Fruit fly (Drosophila melanogaster) whole organism, embryonic: ENCODE measurements around the gene CG13138.

Experiments used
- B-H1 ChIP-seq: fragments of 200-800 bp; sonication (Bioruptor generic); IDR thresholded peaks from 3 replicates; pipeline ENCODE4 v1.3.6; 2022; ENCODE audit warnings: missing biosample characterization, missing genetic modification characterization
- BEAF-32 ChIP-seq: fragments of 200-800 bp; sonication (Bioruptor generic); optimal IDR thresholded peaks from 3 replicates; lab custom pipeline; 2017; ENCODE audit warnings: missing biosample characterization, missing genetic modification characterization, mild to moderate bottlenecking, moderate library complexity, missing genetic modification reagents
- Bgb ChIP-seq: fragments of 200-800 bp; sonication (Bioruptor generic); IDR thresholded peaks from 2 replicates; pipeline ENCODE4 v1.3.6; 2022; ENCODE audit warnings: missing biosample characterization, missing genetic modification characterization; ENCODE audit not compliant: partially characterized antibody
- CG10267 ChIP-seq: fragments of 200-800 bp; sonication (Bioruptor generic); optimal IDR thresholded peaks from 2 replicates; lab custom pipeline; 2018; ENCODE audit warnings: missing biosample characterization, mild to moderate bottlenecking, missing genetic modification characterization, moderate library complexity
- CG11456 ChIP-seq: fragments of 200-800 bp; sonication (Bioruptor generic); IDR thresholded peaks from 3 replicates; pipeline ENCODE4 v1.3.6; 2022; ENCODE audit warnings: missing biosample characterization, missing genetic modification characterization
- CG12155 ChIP-seq: fragments of 200-800 bp; sonication (Bioruptor generic); optimal IDR thresholded peaks from 3 replicates; lab custom pipeline; 2016; ENCODE audit warnings: missing biosample characterization, missing genetic modification characterization
- CG12769 ChIP-seq: fragments of 200-800 bp; sonication (Bioruptor generic); optimal IDR thresholded peaks from 2 replicates; lab custom pipeline; 2019; ENCODE audit warnings: missing biosample characterization, mild to moderate bottlenecking, missing genetic modification characterization, moderate library complexity
- CG17186 ChIP-seq: fragments of 200-800 bp; sonication (Bioruptor generic); optimal IDR thresholded peaks from 3 replicates; lab custom pipeline; 2017; ENCODE audit warnings: missing biosample characterization, missing genetic modification reagents, missing genetic modification characterization
- CG17802 ChIP-seq: fragments of 200-800 bp; sonication (Bioruptor generic); optimal IDR thresholded peaks from 2 replicates; lab custom pipeline; 2018; ENCODE audit warnings: missing biosample characterization, mild to moderate bottlenecking, missing genetic modification characterization, moderate library complexity
- CG2129 ChIP-seq: fragments of 200-800 bp; sonication (Bioruptor generic); IDR thresholded peaks from 2 replicates; pipeline ENCODE4 v1.3.6; 2022; ENCODE audit warnings: missing biosample characterization, missing genetic modification characterization; ENCODE audit not compliant: partially characterized antibody
- CG2678 ChIP-seq: fragments of 200-800 bp; sonication (Bioruptor generic); optimal IDR thresholded peaks from 3 replicates; lab custom pipeline; 2019; ENCODE audit warnings: missing biosample characterization, mild to moderate bottlenecking, missing genetic modification characterization, moderate library complexity
- CG30020 ChIP-seq: fragments of 200-800 bp; optimal IDR thresholded peaks from 2 replicates; lab custom pipeline; 2019; ENCODE audit warnings: missing biosample characterization, mild to moderate bottlenecking, missing genetic modification characterization, moderate library complexity
- CG31365 ChIP-seq: fragments of 200-800 bp; sonication (Bioruptor generic); optimal IDR thresholded peaks from 2 replicates; lab custom pipeline; 2018; ENCODE audit warnings: missing biosample characterization, mild to moderate bottlenecking, missing genetic modification characterization
- CG3281 ChIP-seq: fragments of 200-800 bp; sonication (Bioruptor generic); optimal IDR thresholded peaks from 3 replicates; lab custom pipeline; 2017; ENCODE audit warnings: missing biosample characterization, mild to moderate bottlenecking, missing genetic modification characterization
- CG4404 ChIP-seq: fragments of 200-800 bp; sonication (Bioruptor generic); IDR thresholded peaks from 2 replicates; pipeline ENCODE4 v1.3.6; 2022; ENCODE audit warnings: missing biosample characterization, missing genetic modification characterization
- CG4820 ChIP-seq: fragments of 200-800 bp; sonication (Bioruptor generic); optimal IDR thresholded peaks from 3 replicates; lab custom pipeline; 2016; ENCODE audit warnings: missing biosample characterization, missing genetic modification characterization
- CG7556 ChIP-seq: fragments of 200-800 bp; sonication (Bioruptor generic); optimal IDR thresholded peaks from 2 replicates; lab custom pipeline; 2017; ENCODE audit warnings: missing biosample characterization, mild to moderate bottlenecking, missing genetic modification characterization
- CG8290 ChIP-seq, 3 experiments: fragments of 200-800 bp; sonication (Bioruptor generic); optimal IDR thresholded peaks; 2 replicates each; lab custom pipeline; 2016 to 2019; ENCODE audit warnings: missing biosample characterization in 3 of 3, missing genetic modification characterization in 3 of 3, mild to moderate bottlenecking in 2 of 3, moderate library complexity in 1 of 3
- CG8478 ChIP-seq: fragments of >200 bp; optimal IDR thresholded peaks from 2 replicates; lab custom pipeline; 2018
- CG8924 ChIP-seq: fragments of 200-800 bp; optimal IDR thresholded peaks from 3 replicates; lab custom pipeline; 2019; ENCODE audit warnings: missing biosample characterization, mild to moderate bottlenecking, missing genetic modification characterization, moderate library complexity
- CG9932 ChIP-seq: fragments of 200-800 bp; sonication (Bioruptor generic); IDR thresholded peaks from 2 replicates; pipeline ENCODE4 v1.3.6; 2022; ENCODE audit warnings: missing biosample characterization, missing genetic modification characterization
- Dp ChIP-seq: fragments of 200-800 bp; sonication (Bioruptor generic); optimal IDR thresholded peaks from 2 replicates; lab custom pipeline; 2018; ENCODE audit warnings: missing biosample characterization, mild to moderate bottlenecking, missing genetic modification characterization, moderate library complexity
- Drgx ChIP-seq: fragments of 200-800 bp; sonication (Bioruptor generic); IDR thresholded peaks from 2 replicates; pipeline ENCODE4 v1.3.6; 2022; ENCODE audit warnings: missing biosample characterization, missing genetic modification characterization
- Fer2 ChIP-seq: fragments of 200-800 bp; sonication (Bioruptor generic); optimal IDR thresholded peaks from 2 replicates; lab custom pipeline; 2018; ENCODE audit warnings: missing biosample characterization, mild to moderate bottlenecking, missing genetic modification characterization, moderate library complexity
- Fer3 ChIP-seq: fragments of 200-800 bp; sonication (Bioruptor generic); optimal IDR thresholded peaks from 2 replicates; lab custom pipeline; 2018; ENCODE audit warnings: missing biosample characterization, mild to moderate bottlenecking, missing genetic modification characterization, moderate library complexity
- H2.0 ChIP-seq: fragments of 200-800 bp; sonication (Bioruptor generic); IDR thresholded peaks from 2 replicates; pipeline ENCODE4 v1.3.6; 2022; ENCODE audit warnings: missing biosample characterization, missing genetic modification characterization
- Hsf ChIP-seq: fragments of 200-800 bp; sonication (Bioruptor generic); optimal IDR thresholded peaks from 3 replicates; lab custom pipeline; 2016; ENCODE audit warnings: missing biosample characterization, missing genetic modification characterization
- Kr ChIP-seq: fragments of 200-800 bp; sonication (Bioruptor generic); optimal IDR thresholded peaks from 2 replicates; lab custom pipeline; 2017; ENCODE audit warnings: missing biosample characterization, mild to moderate bottlenecking, missing genetic modification characterization
- Mrtf ChIP-seq: fragments of 200-800 bp; sonication (Bioruptor generic); IDR thresholded peaks from 3 replicates; pipeline ENCODE4 v1.3.6; 2022; ENCODE audit warnings: missing biosample characterization, missing genetic modification characterization
- NC2β ChIP-seq: fragments of 200-800 bp; sonication (Bioruptor generic); optimal IDR thresholded peaks from 2 replicates; lab custom pipeline; 2016; ENCODE audit warnings: missing biosample characterization, missing genetic modification characterization
- NfI ChIP-seq: fragments of 200-800 bp; sonication (Bioruptor generic); optimal IDR thresholded peaks from 3 replicates; lab custom pipeline; 2018; ENCODE audit warnings: missing biosample characterization, mild to moderate bottlenecking, missing genetic modification characterization, moderate library complexity
- Ravus ChIP-seq: fragments of 200-800 bp; sonication (Bioruptor generic); IDR thresholded peaks from 2 replicates; pipeline ENCODE4 v1.3.6; 2022; ENCODE audit warnings: missing biosample characterization, missing genetic modification characterization
- Xbp1 ChIP-seq: fragments of 200-800 bp; sonication (Bioruptor generic); optimal IDR thresholded peaks from 3 replicates; lab custom pipeline; 2016; ENCODE audit warnings: missing biosample characterization, mild to moderate bottlenecking, missing genetic modification characterization
- amos ChIP-seq: fragments of 200-800 bp; sonication (Bioruptor generic); IDR thresholded peaks from 2 replicates; pipeline ENCODE4 v1.3.6; 2022; ENCODE audit warnings: missing biosample characterization, missing genetic modification characterization; ENCODE audit not compliant: partially characterized antibody
- chif ChIP-seq, 2 experiments: fragments of 200-800 bp; sonication (Bioruptor generic); optimal IDR thresholded peaks; 3 replicates each; lab custom pipeline; 2016; ENCODE audit warnings: missing biosample characterization in 2 of 2, missing genetic modification characterization in 2 of 2
- crc ChIP-seq: fragments of 200-800 bp; sonication (Bioruptor generic); optimal IDR thresholded peaks from 2 replicates; lab custom pipeline; 2016; ENCODE audit warnings: missing biosample characterization, missing genetic modification characterization
- ems ChIP-seq: fragments of 200-800 bp; sonication (Bioruptor generic); optimal IDR thresholded peaks from 3 replicates; lab custom pipeline; 2016; ENCODE audit warnings: missing biosample characterization, missing genetic modification characterization
- hkb ChIP-seq, 2 experiments: fragments of 200-800 bp in 1 of 2; fragments of >200 bp in 1 of 2; sonication (Bioruptor generic) in 1 of 2; IDR thresholded peaks in 1 of 2; optimal IDR thresholded peaks in 1 of 2; 2 replicates each; pipeline versions ENCODE4 v1.3.6 to Lab custom; 2017 to 2022; ENCODE audit warnings: missing biosample characterization in 1 of 2, missing genetic modification characterization in 1 of 2
- jumu ChIP-seq: fragments of 200-800 bp; sonication (Bioruptor generic); optimal IDR thresholded peaks from 3 replicates; lab custom pipeline; 2016; ENCODE audit warnings: missing biosample characterization, missing genetic modification characterization
- kah ChIP-seq: fragments of 200-800 bp; sonication (Bioruptor generic); optimal IDR thresholded peaks from 2 replicates; lab custom pipeline; 2018; ENCODE audit warnings: missing biosample characterization, mild to moderate bottlenecking, missing genetic modification characterization
- nau ChIP-seq: fragments of 200-800 bp; sonication (Bioruptor generic); optimal IDR thresholded peaks from 3 replicates; lab custom pipeline; 2017; ENCODE audit warnings: missing biosample characterization, mild to moderate bottlenecking, missing genetic modification characterization, missing genetic modification reagents
- org-1 ChIP-seq: fragments of 200-800 bp; sonication (Bioruptor generic); optimal IDR thresholded peaks from 2 replicates; lab custom pipeline; 2017; ENCODE audit warnings: missing biosample characterization, missing genetic modification characterization
- pita ChIP-seq: fragments of 200-800 bp; sonication (Bioruptor generic); optimal IDR thresholded peaks from 2 replicates; lab custom pipeline; 2017; ENCODE audit warnings: missing biosample characterization, mild to moderate bottlenecking, missing genetic modification characterization
- pum ChIP-seq: fragments of 200-800 bp; sonication (Bioruptor generic); optimal IDR thresholded peaks from 2 replicates; lab custom pipeline; 2016; ENCODE audit warnings: missing biosample characterization, missing genetic modification characterization
- scrt ChIP-seq: fragments of 200-800 bp; sonication (Bioruptor generic); optimal IDR thresholded peaks from 2 replicates; lab custom pipeline; 2018; ENCODE audit warnings: missing biosample characterization, mild to moderate bottlenecking, missing genetic modification characterization, moderate library complexity
- sqz ChIP-seq: fragments of 200-800 bp; sonication (Bioruptor generic); optimal IDR thresholded peaks from 3 replicates; lab custom pipeline; 2018; ENCODE audit warnings: missing biosample characterization, mild to moderate bottlenecking, missing genetic modification characterization
- tll ChIP-seq, 2 experiments: fragments of 200-800 bp in 1 of 2; fragments of >200 bp in 1 of 2; sonication (Bioruptor generic) in 1 of 2; optimal IDR thresholded peaks; 2 replicates each; lab custom pipeline; 2017 to 2019; ENCODE audit warnings: missing biosample characterization in 2 of 2, missing genetic modification characterization in 2 of 2, mild to moderate bottlenecking in 1 of 2, moderate library complexity in 1 of 2
- tup ChIP-seq: fragments of 200-800 bp; sonication (Bioruptor generic); optimal IDR thresholded peaks from 2 replicates; lab custom pipeline; 2016; ENCODE audit warnings: missing biosample characterization, mild to moderate bottlenecking, missing genetic modification characterization, moderate library complexity
- unc-4 ChIP-seq: fragments of 200-800 bp; sonication (Bioruptor generic); IDR thresholded peaks from 2 replicates; pipeline ENCODE4 v1.3.6; 2022; ENCODE audit warnings: missing biosample characterization, missing genetic modification characterization; ENCODE audit not compliant: partially characterized antibody
- wdn ChIP-seq: fragments of 200-800 bp; sonication (Bioruptor generic); IDR thresholded peaks from 2 replicates; pipeline ENCODE4 v1.3.6; 2022; ENCODE audit warnings: missing biosample characterization, missing genetic modification characterization

Gene CG13138

DNA sequence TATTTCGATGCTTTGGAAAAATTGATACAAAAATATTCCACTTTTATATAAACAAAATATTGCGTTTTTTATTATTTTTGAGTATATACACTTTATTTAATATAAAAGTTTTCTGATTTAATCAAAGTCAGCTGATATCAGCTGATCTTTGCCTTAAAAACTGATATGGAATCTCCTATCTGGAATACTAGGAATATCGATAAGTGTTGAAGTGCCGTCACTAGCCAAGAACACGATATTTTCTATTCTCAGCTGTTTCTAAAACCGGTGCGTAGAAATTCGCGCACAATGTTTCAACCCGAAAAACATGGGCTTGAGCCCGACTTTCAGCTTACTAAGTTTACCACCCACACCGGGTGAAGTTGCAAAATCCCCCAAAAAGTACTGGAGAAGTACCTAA lies 40.7 kb upstream of the CG13138 start, which contains the start of gene Sps2 (continued):
- TF ChIP-seq CG3281 (GFP tag; lab: Kevin White, UChicago): no peak
- peak in 1 of 2 experiments; percentile 44 for TF ChIP-seq tll (GFP tag; optimal IDR thresholded peaks at IDR 0.05; lab: Kevin White, UChicago)
- no peak for TF ChIP-seq CG4404 (GFP tag; lab: Robert Waterston, UW)
- peak; percentile 11 for TF ChIP-seq Xbp1
- TF ChIP-seq org-1 (GFP tag; lab: Kevin White, UChicago): no peak
- TF ChIP-seq pita (GFP tag; lab: Kevin White, UChicago): no peak
- no peak for TF ChIP-seq CG7556 (GFP tag; lab: Kevin White, UChicago)
- no peak for TF ChIP-seq jumu (GFP tag; lab: Kevin White, UChicago)
- TF ChIP-seq H2.0 (GFP tag; lab: Robert Waterston, UW): no peak
- no peak for TF ChIP-seq chif (GFP tag; optimal IDR thresholded peaks at IDR 0.05; lab: Kevin White, UChicago)
- no peak; the same call in 1 of the 2 replicates for TF ChIP-seq CG9932
- no peak for TF ChIP-seq B-H1 (GFP tag; lab: Robert Waterston, UW)
- peak; percentile 19 for TF ChIP-seq CG10267 (tag; lab: Kevin White, UChicago)
- TF ChIP-seq CG12769 (tag; lab: Kevin White, UChicago): no peak
- no peak for TF ChIP-seq Kr (GFP tag; lab: Kevin White, UChicago)
- no peak for TF ChIP-seq pum
- TF ChIP-seq CG2678: no peak
- no peak for TF ChIP-seq CG8478 (lab: Kevin White, UChicago)
- TF ChIP-seq CG2129 (GFP tag; lab: Robert Waterston, UW): peak; percentile 70
- TF ChIP-seq CG30020 (tag; lab: Kevin White, UChicago): peak; percentile 85
- TF ChIP-seq NC2β (GFP tag; lab: Kevin White, UChicago): no peak
- no peak for TF ChIP-seq Ravus
- peak; percentile 48 for TF ChIP-seq CG8290 (GFP tag; optimal IDR thresholded peaks at IDR 0.05; lab: Kevin White, UChicago)
- TF ChIP-seq CG8290 (tag; optimal IDR thresholded peaks at IDR 0.05; lab: Kevin White, UChicago): peak in 1 of 2 experiments; percentile 53
- no peak for TF ChIP-seq kah
- TF ChIP-seq Fer2 (tag; lab: Kevin White, UChicago): no peak
- peak; percentile 59; the same call in 1 of the 2 replicates for TF ChIP-seq Bgb (GFP tag; lab: Robert Waterston, UW)
- TF ChIP-seq CG31365: no peak
- TF ChIP-seq crc (GFP tag; lab: Kevin White, UChicago): no peak
- no peak for TF ChIP-seq hkb (optimal IDR thresholded peaks at IDR 0.05; lab: Kevin White, UChicago)
- no peak for TF ChIP-seq hkb (GFP tag; IDR thresholded peaks at IDR 0.05; lab: Robert Waterston, UW)
- peak; percentile 18 for TF ChIP-seq Dp (GFP tag; lab: Kevin White, UChicago)
- TF ChIP-seq ems: no peak
- no peak for TF ChIP-seq CG17802
- no peak for TF ChIP-seq CG11456 (GFP tag; lab: Robert Waterston, UW)
- no peak for TF ChIP-seq CG12155 (GFP tag; lab: Kevin White, UChicago)
- no peak for TF ChIP-seq CG8924 (tag; lab: Kevin White, UChicago)
- TF ChIP-seq NfI: no peak
- TF ChIP-seq Fer3 (tag; lab: Kevin White, UChicago): no peak
- peak; percentile 78 for TF ChIP-seq BEAF-32 (GFP tag; lab: Kevin White, UChicago)
- no peak for TF ChIP-seq tup (GFP tag; lab: Kevin White, UChicago)
- TF ChIP-seq Hsf (GFP tag; lab: Kevin White, UChicago): no peak
- TF ChIP-seq sqz (GFP tag; lab: Kevin White, UChicago): no peak
- no peak for TF ChIP-seq Drgx
- TF ChIP-seq Mrtf (GFP tag; lab: Robert Waterston, UW): no peak
- TF ChIP-seq unc-4: peak; percentile 78
- no peak for TF ChIP-seq nau
- TF ChIP-seq scrt (GFP tag; lab: Kevin White, UChicago): no peak
- TF ChIP-seq CG17186 (GFP tag; lab: Kevin White, UChicago): no peak
- TF ChIP-seq amos (GFP tag; lab: Robert Waterston, UW): peak; percentile 80; the same call in 1 of the 2 replicates
- TF ChIP-seq wdn (GFP tag; lab: Robert Waterston, UW): no peak
- TF ChIP-seq CG4820 (GFP tag; lab: Kevin White, UChicago): no peak
